Fruit fly (Drosophila melanogaster): ENCODE results near the gene CG42464.

The CG42464 gene

dm6 chr2L:3712949-3713416 lies 13.7 kb downstream of the CG42464 start, which contains the start of the genes CG31955 and CG2818 (continued):
- no peak for TF ChIP-seq Rel (GFP tag; optimal IDR thresholded peaks at IDR 0.05)
- peak; percentile 9 for TF ChIP-seq Rel (tag; optimal IDR thresholded peaks at IDR 0.05)
- no peak for TF ChIP-seq usp (GFP tag; optimal IDR thresholded peaks at IDR 0.05)
- TF ChIP-seq dmrt93B (GFP tag; optimal IDR thresholded peaks at IDR 0.05) = no peak

- TF ChIP-seq GATAd (GFP tag; optimal IDR thresholded peaks at IDR 0.05) (no peak), fru (GFP tag; optimal IDR thresholded peaks at IDR 0.05) (no peak), h (GFP tag; optimal IDR thresholded peaks at IDR 0.05) (no peak), brk (GFP tag; optimal IDR thresholded peaks at IDR 0.05) (no peak), CrebA (GFP tag; optimal IDR thresholded peaks at IDR 0.05; ENCODE audit: borderline replicate concordance) (no peak), psq (GFP tag; optimal IDR thresholded peaks at IDR 0.05) (no peak)
Measured at dm6 chr2L:3713545-3714156, 14.4 kb downstream of the CG42464 start.

dm6 chr2L:3717673-3718235 lies 18.5 kb downstream of the CG42464 start, which contains the start of the genes lectin-24A and Shaw:
TSS of gene lectin-24A (minus strand) at chr2L:3717773.
TSS of gene Shaw (plus strand) at chr2L:3718185.
- TF ChIP-seq CG32264 (GFP tag; optimal IDR thresholded peaks at IDR 0.05) (no peak), h (GFP tag; optimal IDR thresholded peaks at IDR 0.05) (no peak), OdsH (GFP tag; optimal IDR thresholded peaks at IDR 0.05) (no peak), CG9705 (GFP tag; optimal IDR thresholded peaks at IDR 0.05) (no peak), tai (GFP tag; optimal IDR thresholded peaks at IDR 0.05) (no peak), dmrt93B (GFP tag; optimal IDR thresholded peaks at IDR 0.05) (no peak), Sp1 (GFP tag; optimal IDR thresholded peaks at IDR 0.05) (no peak), jim (GFP tag; optimal IDR thresholded peaks at IDR 0.05) (no peak), CrebA (GFP tag; optimal IDR thresholded peaks at IDR 0.05; ENCODE audit: borderline replicate concordance) (no peak), Hnf4 (GFP tag; optimal IDR thresholded peaks at IDR 0.05) (no peak), Dif (GFP tag; optimal IDR thresholded peaks at IDR 0.05; ENCODE audit: partially characterized antibody) (no peak), Hr78 (GFP tag; optimal IDR thresholded peaks at IDR 0.05) (no peak), dl (GFP tag; optimal IDR thresholded peaks at IDR 0.05; ENCODE audit: insufficient read depth in 1 of 2, partially characterized antibody in 2 of 2) (no peak), pan (optimal IDR thresholded peaks at IDR 0.05) (no peak), Jra (GFP tag; optimal IDR thresholded peaks at IDR 0.05) (no peak), Rel (GFP tag; optimal IDR thresholded peaks at IDR 0.05) (no peak), Rel (tag; optimal IDR thresholded peaks at IDR 0.05) (no peak), GATAd (GFP tag; optimal IDR thresholded peaks at IDR 0.05) (no peak), br (GFP tag; optimal IDR thresholded peaks at IDR 0.05) (no peak), woc (GFP tag; optimal IDR thresholded peaks at IDR 0.05) (no peak)

- TF ChIP-seq fru (GFP tag; optimal IDR thresholded peaks at IDR 0.05) (peak; percentile 15), rgr (GFP tag; optimal IDR thresholded peaks at IDR 0.05) (no peak), Myc (optimal IDR thresholded peaks at IDR 0.05) (no peak), h (GFP tag; optimal IDR thresholded peaks at IDR 0.05) (peak; percentile 17), dmrt93B (GFP tag; optimal IDR thresholded peaks at IDR 0.05) (peak; percentile 1)
Measured at dm6 chr2L:3719414-3719959, 20.2 kb downstream of the CG42464 start.

dm6 chr2L:3729635-3730034 lies 30.4 kb downstream of the CG42464 start:
- TF ChIP-seq Mio (GFP tag; optimal IDR thresholded peaks at IDR 0.05) = no peak

dm6 chr2L:3730182-3730975 lies 31.1 kb downstream of the CG42464 start, which contains the start of gene CG10019:
TSS of gene CG10019 (plus strand) at chr2L:3730466.
- no peak for TF ChIP-seq Myc (optimal IDR thresholded peaks at IDR 0.05)
- TF ChIP-seq Dif (GFP tag; optimal IDR thresholded peaks at IDR 0.05; ENCODE audit: partially characterized antibody) = no peak
- no peak for TF ChIP-seq Hr78 (GFP tag; optimal IDR thresholded peaks at IDR 0.05)
- no peak for TF ChIP-seq Vsx2 (GFP tag; optimal IDR thresholded peaks at IDR 0.05; ENCODE audit: partially characterized antibody)
- no peak for TF ChIP-seq Mio (GFP tag; optimal IDR thresholded peaks at IDR 0.05)
- no peak for TF ChIP-seq rgr (GFP tag; optimal IDR thresholded peaks at IDR 0.05)
- TF ChIP-seq dl (GFP tag; optimal IDR thresholded peaks at IDR 0.05; ENCODE audit: insufficient read depth in 1 of 2, partially characterized antibody in 2 of 2) = no peak
- TF ChIP-seq N (GFP tag; optimal IDR thresholded peaks at IDR 0.05) = no peak
- no peak for TF ChIP-seq lola (GFP tag; optimal IDR thresholded peaks at IDR 0.05)
- no peak for TF ChIP-seq Jra (GFP tag; optimal IDR thresholded peaks at IDR 0.05)
- no peak for TF ChIP-seq CG9705 (GFP tag; optimal IDR thresholded peaks at IDR 0.05)
- no peak for TF ChIP-seq jim (GFP tag; optimal IDR thresholded peaks at IDR 0.05)
- no peak for TF ChIP-seq brk (GFP tag; optimal IDR thresholded peaks at IDR 0.05)
- no peak for TF ChIP-seq sage (GFP tag; optimal IDR thresholded peaks at IDR 0.05)
- TF ChIP-seq pan (optimal IDR thresholded peaks at IDR 0.05) = no peak
- no peak for TF ChIP-seq foxo (GFP tag; optimal IDR thresholded peaks at IDR 0.05)
- TF ChIP-seq sv (GFP tag; optimal IDR thresholded peaks at IDR 0.05) = no peak
- TF ChIP-seq Sp1 (GFP tag; optimal IDR thresholded peaks at IDR 0.05) = no peak
- no peak for TF ChIP-seq Hnf4 (GFP tag; optimal IDR thresholded peaks at IDR 0.05)

Data from whole organism, wandering third instar larva.